Worm (Caenorhabditis elegans): ENCODE measurements around the gene hacd-1.

The hacd-1 gene

DNA sequence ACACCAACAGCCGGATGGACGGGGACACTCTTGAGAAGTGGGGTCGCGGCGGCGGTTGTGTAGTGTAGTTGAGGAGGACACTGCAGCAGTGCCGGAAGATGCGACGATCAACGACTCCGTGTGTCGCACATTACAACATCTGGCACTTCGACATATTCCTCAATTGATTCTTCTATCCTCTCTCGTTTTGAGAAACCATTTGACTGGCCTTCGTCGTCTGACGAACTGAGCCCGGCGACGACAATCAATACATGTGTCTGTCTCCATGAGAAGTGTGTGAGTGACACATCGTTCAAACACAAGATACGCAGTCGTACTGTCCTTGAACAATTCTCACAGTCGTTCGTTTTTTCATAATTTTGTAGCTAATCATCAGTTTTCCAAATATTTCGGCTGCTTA lies 12.4 kb downstream of the hacd-1 start:
- TF ChIP-seq spr-1 (tag; optimal IDR thresholded peaks at IDR 0.05) (no peak), Y75B8A.6 (GFP tag; IDR thresholded peaks at IDR 0.05) (no peak), hmg-1.1 (GFP tag; IDR thresholded peaks at IDR 0.05) (no peak), ZK337.2 (GFP tag; IDR thresholded peaks at IDR 0.05) (no peak), ceh-20 (GFP tag; IDR thresholded peaks at IDR 0.05) (no peak), zfp-3 (GFP tag; conservative IDR thresholded peaks at IDR 0.05) (no peak), nhr-28 (tag; optimal IDR thresholded peaks at IDR 0.05) (peak; percentile 18), spr-3 (GFP tag; optimal IDR thresholded peaks at IDR 0.05) (no peak), zip-11 (GFP tag; IDR thresholded peaks at IDR 0.05) (no peak), zip-2 (tag; optimal IDR thresholded peaks at IDR 0.05) (no peak), Y5F2A.4 (GFP tag; optimal IDR thresholded peaks at IDR 0.05) (no peak), php-3 (GFP tag; IDR thresholded peaks at IDR 0.05) (no peak), snpc-4 (tag; optimal IDR thresholded peaks at IDR 0.05) (no peak), lir-3 (tag; optimal IDR thresholded peaks at IDR 0.05) (no peak), fkh-10 (GFP tag; optimal IDR thresholded peaks at IDR 0.05) (no peak), nhr-25 (tag; optimal IDR thresholded peaks at IDR 0.05; ENCODE audit: borderline replicate concordance, insufficient read depth) (no peak), snpc-1.2 (GFP tag; IDR thresholded peaks at IDR 0.05) (no peak), nhr-102 (tag; optimal IDR thresholded peaks at IDR 0.05) (no peak), Y105C5A.15 (GFP tag; IDR thresholded peaks at IDR 0.05) (no peak), lin-13 (GFP tag; optimal IDR thresholded peaks at IDR 0.05) (no peak), zfp-2 (tag; optimal IDR thresholded peaks at IDR 0.05) (no peak), lin-39 (tag; optimal IDR thresholded peaks at IDR 0.05) (no peak), ceh-62 (tag; optimal IDR thresholded peaks at IDR 0.05) (no peak), nhr-77 (tag; optimal IDR thresholded peaks at IDR 0.05) (no peak), aha-1 (tag) (peak; percentile 82), nhr-42 (GFP tag; IDR thresholded peaks at IDR 0.05) (no peak), egl-43 (GFP tag; IDR thresholded peaks at IDR 0.05) (no peak), unc-39 (tag; optimal IDR thresholded peaks at IDR 0.05) (no peak), daf-16 (GFP tag; optimal IDR thresholded peaks at IDR 0.05) (no peak), daf-16 (tag; optimal IDR thresholded peaks at IDR 0.05) (no peak), saeg-2 (GFP tag; IDR thresholded peaks at IDR 0.05) (no peak), nhr-237 (tag; optimal IDR thresholded peaks at IDR 0.05) (no peak), mdl-1 (tag; optimal IDR thresholded peaks at IDR 0.05) (no peak), nhr-76 (tag; optimal IDR thresholded peaks at IDR 0.05) (no peak), nhr-11 (tag; optimal IDR thresholded peaks at IDR 0.05) (no peak), fos-1 (tag; optimal IDR thresholded peaks at IDR 0.05) (no peak), ztf-11 (tag; optimal IDR thresholded peaks at IDR 0.05) (no peak), mxl-3 (GFP tag; optimal IDR thresholded peaks at IDR 0.05) (peak; percentile 43), cey-2 (tag; optimal IDR thresholded peaks at IDR 0.05; ENCODE audit: borderline replicate concordance, insufficient read depth) (no peak), lin-15B (tag; optimal IDR thresholded peaks at IDR 0.05) (no peak), ceh-82 (tag; optimal IDR thresholded peaks at IDR 0.05) (no peak), hlh-30 (tag; optimal IDR thresholded peaks at IDR 0.05; ENCODE audit: insufficient read depth) (peak; percentile 65), gei-8 (GFP tag; optimal IDR thresholded peaks at IDR 0.05) (no peak), tra-1 (GFP tag; IDR thresholded peaks at IDR 0.05) (no peak), ama-1 (optimal IDR thresholded peaks at IDR 0.05) (no peak), unc-62 (GFP tag; optimal IDR thresholded peaks at IDR 0.05 in 1 of 2) (peak in 1 of 2 experiments; percentile 12), unc-62 (tag; optimal IDR thresholded peaks at IDR 0.05) (no peak), mep-1 (tag; optimal IDR thresholded peaks at IDR 0.05) (no peak), ctbp-1 (GFP tag; IDR thresholded peaks at IDR 0.05) (no peak), ceh-28 (tag; optimal IDR thresholded peaks at IDR 0.05) (no peak), ces-1 (GFP tag; optimal IDR thresholded peaks at IDR 0.05) (no peak), mes-2 (tag; optimal IDR thresholded peaks at IDR 0.05; ENCODE audit: poor library complexity, severe bottlenecking) (peak; percentile 17)

Data from whole organism, L4 larva.